Fruit fly (Drosophila melanogaster): Measurements from ENCODE around the gene CG5592.
A peak's percentile ranks its signal among the peaks of the same experiment; 100 is the strongest.

The CG5592 gene

DNA sequence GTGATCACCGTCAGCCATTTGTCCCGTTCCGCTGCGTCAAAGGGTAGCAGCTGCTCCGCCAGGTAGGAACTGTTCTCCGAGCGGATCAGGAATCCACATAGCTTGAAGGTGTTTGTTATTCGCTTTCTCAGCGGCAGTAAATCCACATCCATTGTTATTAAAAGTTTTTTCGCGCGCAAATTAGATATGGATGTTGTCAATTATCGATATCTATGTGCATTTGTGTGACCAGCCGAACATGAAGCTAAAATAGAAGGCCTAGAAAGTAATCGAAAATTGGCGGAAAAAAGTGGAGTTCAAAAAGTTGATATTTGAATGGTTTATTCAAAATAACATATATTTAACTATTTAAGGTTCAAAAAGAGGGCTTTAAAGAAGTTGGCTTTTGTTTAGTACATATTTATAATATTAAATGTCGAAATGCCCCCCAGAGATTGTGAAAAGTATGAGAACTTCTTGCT lies at the start of gene CG5592, which contains the start of gene PolE2:
TSS of gene CG5592 (plus strand) at position 411 of the 461 bp plus-strand sequence.
TSS of gene PolE2 (minus strand) at position 208 of the 461 bp plus-strand sequence.
- no peak for TF ChIP-seq CG7368 (GFP tag; optimal IDR thresholded peaks at IDR 0.05)
- TF ChIP-seq CG31627 (GFP tag; optimal IDR thresholded peaks at IDR 0.05): no peak
- no peak for TF ChIP-seq CG3919 (GFP tag; optimal IDR thresholded peaks at IDR 0.05)

dm6 chr3L:5848929-5849328 lies 48.5 kb upstream of the CG5592 start:
- TF ChIP-seq CG6854 (GFP tag; optimal IDR thresholded peaks at IDR 0.05) (no peak), CG6276 (GFP tag; optimal IDR thresholded peaks at IDR 0.05) (no peak), spab (GFP tag; optimal IDR thresholded peaks at IDR 0.05) (no peak), Sox102F (GFP tag; optimal IDR thresholded peaks at IDR 0.05) (no peak), CG31627 (GFP tag; optimal IDR thresholded peaks at IDR 0.05) (no peak), CG8119 (GFP tag; IDR thresholded peaks at IDR 0.05) (peak; percentile 15; the same call in 1 of the 3 replicates), CG9139 (GFP tag; optimal IDR thresholded peaks at IDR 0.05) (no peak), Gug (GFP tag; IDR thresholded peaks at IDR 0.05) (no peak)

DNA sequence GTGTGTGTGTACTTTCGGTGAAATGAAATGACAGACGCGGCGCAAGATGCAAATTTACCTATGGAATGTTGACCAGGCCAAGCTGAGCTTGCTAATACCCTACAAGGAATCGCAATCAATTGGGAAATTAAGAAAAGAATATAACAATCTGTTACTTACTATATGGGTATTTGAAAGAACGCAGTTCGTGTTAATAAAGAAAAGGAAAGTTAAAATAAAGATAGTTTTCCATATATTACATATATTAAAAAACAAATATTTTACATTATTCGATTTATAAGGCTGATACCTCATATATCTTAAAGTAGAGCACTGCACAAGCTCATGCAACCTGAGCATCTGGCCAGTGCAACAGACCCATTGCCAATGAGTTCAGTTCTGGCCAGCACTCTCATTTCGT lies 45.8 kb upstream of the CG5592 start:
- TF ChIP-seq CG11294 (GFP tag; IDR thresholded peaks at IDR 0.05) (no peak), Lpt (GFP tag; optimal IDR thresholded peaks at IDR 0.05) (no peak), CG6163 (GFP tag; IDR thresholded peaks at IDR 0.05) (no peak), esn (GFP tag; optimal IDR thresholded peaks at IDR 0.05) (peak; percentile 64), Hr38 (GFP tag; optimal IDR thresholded peaks at IDR 0.05) (no peak), CG4318 (GFP tag; optimal IDR thresholded peaks at IDR 0.05) (no peak), CG34406 (GFP tag; optimal IDR thresholded peaks at IDR 0.05) (peak; percentile 11), fd85E (GFP tag; optimal IDR thresholded peaks at IDR 0.05) (no peak), Ets21C (GFP tag; optimal IDR thresholded peaks at IDR 0.05) (peak; percentile 3), CG3919 (GFP tag; optimal IDR thresholded peaks at IDR 0.05) (peak; percentile 10), dac (GFP tag; optimal IDR thresholded peaks at IDR 0.05) (no peak), Blimp-1 (GFP tag; optimal IDR thresholded peaks at IDR 0.05) (peak; percentile 22), Met (GFP tag; optimal IDR thresholded peaks at IDR 0.05) (peak; percentile 62), CG6854 (GFP tag; optimal IDR thresholded peaks at IDR 0.05) (no peak), Sox102F (GFP tag; optimal IDR thresholded peaks at IDR 0.05) (peak; percentile 51), acj6 (GFP tag; optimal IDR thresholded peaks at IDR 0.05) (peak; percentile 28), CG10669 (GFP tag; optimal IDR thresholded peaks at IDR 0.05) (peak; percentile 35), CG1621 (tag; optimal IDR thresholded peaks at IDR 0.05) (no peak), Eip93F (GFP tag; optimal IDR thresholded peaks at IDR 0.05) (no peak), CG11762 (GFP tag; optimal IDR thresholded peaks at IDR 0.05; ENCODE audit: insufficient read depth) (no peak), dsx (GFP tag; optimal IDR thresholded peaks at IDR 0.05; ENCODE audit: poor library complexity, severe bottlenecking) (peak; percentile 17), fkh (GFP tag; optimal IDR thresholded peaks at IDR 0.05) (no peak), ss (GFP tag; optimal IDR thresholded peaks at IDR 0.05) (peak in 1 of 2 experiments; percentile 51), lz (GFP tag; optimal IDR thresholded peaks at IDR 0.05) (peak; percentile 49), cyc (GFP tag; optimal IDR thresholded peaks at IDR 0.05) (peak; percentile 40), Gug (GFP tag; IDR thresholded peaks at IDR 0.05) (no peak), CG9139 (GFP tag; optimal IDR thresholded peaks at IDR 0.05) (no peak), spab (GFP tag; optimal IDR thresholded peaks at IDR 0.05) (peak; percentile 48), eg (GFP tag; IDR thresholded peaks at IDR 0.05) (no peak), CG6276 (GFP tag; optimal IDR thresholded peaks at IDR 0.05) (no peak), topi (GFP tag; optimal IDR thresholded peaks at IDR 0.05) (peak; percentile 60), CG8319 (GFP tag; optimal IDR thresholded peaks at IDR 0.05) (no peak), Hr39 (GFP tag; optimal IDR thresholded peaks at IDR 0.05) (peak; percentile 45), fd59A (GFP tag; optimal IDR thresholded peaks at IDR 0.05) (peak; percentile 48), CG6792 (GFP tag; optimal IDR thresholded peaks at IDR 0.05) (peak; percentile 57), CG15336 (GFP tag; IDR thresholded peaks at IDR 0.05) (no peak), CG31627 (GFP tag; optimal IDR thresholded peaks at IDR 0.05) (peak; percentile 45), CG10631 (GFP tag; optimal IDR thresholded peaks at IDR 0.05) (peak; percentile 36), CG7368 (GFP tag; optimal IDR thresholded peaks at IDR 0.05) (no peak), Smox (GFP tag; optimal IDR thresholded peaks at IDR 0.05) (peak; percentile 50), OdsH (GFP tag; optimal IDR thresholded peaks at IDR 0.05) (peak; percentile 22), Eip78C (GFP tag) (peak; percentile 75), Ets96B (tag; optimal IDR thresholded peaks at IDR 0.05) (peak; percentile 55), Hr4 (GFP tag; optimal IDR thresholded peaks at IDR 0.05) (no peak), CG16779 (tag; optimal IDR thresholded peaks at IDR 0.05) (no peak)

Data from whole organism, prepupa.